Worm (Caenorhabditis elegans) whole organism, young adult: Measurements from ENCODE around the gene B0495.5.

Experiments used
- F10E7.11 ChIP-seq: sonication (generic microtip); optimal IDR thresholded peaks from 2 replicates; lab custom pipeline; 2017; ENCODE audit warnings: mild to moderate bottlenecking, missing genetic modification characterization, moderate library complexity, missing compliant biosample characterization
- F39B2.1 ChIP-seq: fragments of 200-800 bp; sonication (Bioruptor generic); IDR thresholded peaks from 2 replicates; pipeline ENCODE4 v1.3.6; 2022; ENCODE audit warnings: missing genetic modification reagents, missing genetic modification characterization, missing compliant biosample characterization
- Y53G8AR.9 ChIP-seq: fragments of 200-800 bp; sonication (Bioruptor generic); conservative IDR thresholded peaks from 2 replicates; pipeline ENCODE4 v1.3.6; 2022; ENCODE audit warnings: missing genetic modification reagents, missing genetic modification characterization, missing compliant biosample characterization
- Y79H2A.3 ChIP-seq: fragments of 200-800 bp; sonication (Bioruptor generic); conservative IDR thresholded peaks from 2 replicates; pipeline ENCODE4 v1.3.6; 2022; ENCODE audit warnings: missing genetic modification reagents, missing genetic modification characterization, missing compliant biosample characterization
- akir-1 ChIP-seq: fragments of 200-800 bp; sonication (Bioruptor generic); optimal IDR thresholded peaks from 2 replicates; lab custom pipeline; 2018; ENCODE audit warnings: mild to moderate bottlenecking, missing genetic modification characterization, moderate library complexity, missing compliant biosample characterization
- ets-4 ChIP-seq: fragments of 200-800 bp; sonication (Bioruptor generic); optimal IDR thresholded peaks from 2 replicates; lab custom pipeline; 2018; ENCODE audit warnings: mild to moderate bottlenecking, missing genetic modification characterization, missing compliant biosample characterization
- gei-17 ChIP-seq: fragments of 200-800 bp; sonication (Bioruptor generic); optimal IDR thresholded peaks from 2 replicates; lab custom pipeline; 2018; ENCODE audit warnings: mild to moderate bottlenecking, missing genetic modification characterization, missing compliant biosample characterization
- lin-35 ChIP-seq, 3 experiments: fragments of 150-350 bp in 2 of 3; sonication (generic microtip) in 1 of 3; optimal IDR thresholded peaks; 2 replicates each; lab custom pipeline; 2014 to 2018; ENCODE audit warnings: missing biosample characterization in 3 of 3, missing genetic modification characterization in 3 of 3, missing genetic modification reagents in 3 of 3
- lin-40 ChIP-seq: sonication (generic microtip); optimal IDR thresholded peaks from 2 replicates; lab custom pipeline; 2016; ENCODE audit warnings: missing genetic modification characterization, mild to moderate bottlenecking, missing compliant biosample characterization, missing genotype, missing genetic modification reagents
- nfya-1 ChIP-seq: sonication (generic microtip); optimal IDR thresholded peaks from 2 replicates; lab custom pipeline; 2017; ENCODE audit warnings: antibody characterized with exemption, missing compliant biosample characterization, missing genetic modification characterization, borderline replicate concordance; ENCODE audit not compliant: insufficient read depth
- nhr-179 ChIP-seq: sonication (generic microtip); optimal IDR thresholded peaks from 2 replicates; lab custom pipeline; 2016; ENCODE audit warnings: mild to moderate bottlenecking, missing genetic modification characterization, missing compliant biosample characterization
- unc-62 ChIP-seq: fragments of 150-350 bp; optimal IDR thresholded peaks from 2 replicates; lab custom pipeline; 2014; ENCODE audit warnings: missing biosample characterization, missing genetic modification reagents, missing genetic modification characterization

DNA sequence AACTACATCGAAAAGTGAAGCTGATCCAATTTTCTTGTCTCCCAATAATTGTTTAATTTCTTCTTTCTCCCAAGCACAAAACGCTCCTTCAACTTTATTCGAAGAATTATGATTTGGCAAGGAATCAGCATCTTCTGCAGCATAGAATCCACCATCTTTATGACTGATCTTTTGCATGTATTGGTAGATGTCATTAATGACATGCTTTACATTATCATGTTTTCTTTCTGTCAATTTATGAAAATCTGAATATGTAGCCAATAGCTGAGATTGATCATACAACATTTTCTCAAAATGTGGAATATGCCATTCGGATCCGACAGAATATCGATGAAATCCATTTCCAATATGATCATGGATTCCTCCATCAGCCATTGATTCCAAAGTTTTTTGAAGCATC, 1.1 kb downstream of the B0495.5 start:
- TF ChIP-seq nfya-1 (tag; lab: Kevin White, UChicago): no peak
- TF ChIP-seq lin-40 (tag; lab: Kevin White, UChicago): no peak
- TF ChIP-seq F10E7.11 (tag; lab: Kevin White, UChicago): no peak
- no peak for TF ChIP-seq ets-4 (GFP tag; lab: Kevin White, UChicago)
- TF ChIP-seq gei-17: no peak
- TF ChIP-seq Y53G8AR.9: no peak
- TF ChIP-seq Y79H2A.3 (GFP tag; lab: Robert Waterston, UW): no peak
- no peak for TF ChIP-seq nhr-179 (tag; lab: Kevin White, UChicago)
- TF ChIP-seq F39B2.1 (GFP tag; lab: Robert Waterston, UW): no peak
- TF ChIP-seq akir-1: no peak
- no peak for TF ChIP-seq lin-35 (GFP tag; optimal IDR thresholded peaks at IDR 0.05; lab: Kevin White, UChicago)
- no peak for TF ChIP-seq unc-62
